Worm (Caenorhabditis elegans): ENCODE results near the gene C27D8.2.

The C27D8.2 gene

DNA sequence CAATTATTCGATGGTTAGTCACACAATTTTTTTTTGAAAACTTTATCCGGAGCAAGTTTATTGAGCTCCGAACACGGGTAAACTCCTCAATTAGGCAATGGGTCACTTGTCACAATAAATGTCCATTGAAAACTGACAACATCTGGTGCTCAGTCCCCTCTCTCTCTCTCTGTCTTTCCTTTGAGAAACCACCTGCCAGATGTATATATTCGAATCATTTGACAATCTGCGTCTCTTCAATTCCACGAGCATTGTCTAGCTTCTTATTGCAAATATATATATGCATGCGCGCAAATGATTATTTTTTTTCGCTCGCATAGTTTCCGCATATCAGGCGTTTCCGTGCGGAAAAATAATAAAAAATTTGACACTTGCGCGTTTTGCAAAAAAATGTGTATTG is 25.2 kb upstream of the C27D8.2 start:
- TF ChIP-seq R02D3.7 (tag; optimal IDR thresholded peaks at IDR 0.05) = no peak
- TF ChIP-seq unc-55 (GFP tag; optimal IDR thresholded peaks at IDR 0.05) = no peak
- TF ChIP-seq nhr-77 (tag; optimal IDR thresholded peaks at IDR 0.05) = no peak
- TF ChIP-seq Y55F3AM.14 (GFP tag; optimal IDR thresholded peaks at IDR 0.05) = no peak
- TF ChIP-seq F13H6.1 (tag; optimal IDR thresholded peaks at IDR 0.05) = no peak
- TF ChIP-seq ztf-1 (GFP tag; conservative IDR thresholded peaks at IDR 0.05) = no peak

DNA sequence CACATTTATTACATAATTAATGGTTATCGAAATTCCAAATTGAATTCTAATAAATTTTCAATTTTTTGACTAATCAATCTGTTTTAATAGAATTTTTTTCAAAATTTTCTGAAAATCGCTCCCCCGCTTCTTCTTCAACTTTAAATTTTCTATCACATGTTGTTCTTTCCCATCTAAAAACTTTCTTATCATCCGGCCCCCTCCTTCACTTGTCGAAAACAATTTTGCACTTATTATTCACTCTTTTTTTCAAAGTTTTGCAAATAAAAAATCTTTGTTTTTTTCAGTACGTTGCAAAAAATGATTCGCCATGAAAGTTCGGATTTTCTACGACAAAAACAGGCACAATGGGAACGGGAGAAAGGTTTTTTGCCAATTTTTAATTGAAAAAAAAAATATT is 22.6 kb upstream of the C27D8.2 start, which contains the start of gene T23B5.3:
TSS of gene T23B5.3 (plus strand) at position 301 of the 400 bp plus-strand sequence.
- TF ChIP-seq gmeb-1 (tag; optimal IDR thresholded peaks at IDR 0.05) (no peak), snpc-4 (tag; optimal IDR thresholded peaks at IDR 0.05) (no peak), alr-1 (tag; optimal IDR thresholded peaks at IDR 0.05) (no peak), blmp-1 (tag; optimal IDR thresholded peaks at IDR 0.05; ENCODE audit: insufficient read depth) (no peak), lin-39 (tag; optimal IDR thresholded peaks at IDR 0.05) (no peak), Y55F3AM.14 (GFP tag; optimal IDR thresholded peaks at IDR 0.05) (no peak), C34F6.9 (tag; optimal IDR thresholded peaks at IDR 0.05) (no peak), mab-5 (tag; optimal IDR thresholded peaks at IDR 0.05) (no peak)

DNA sequence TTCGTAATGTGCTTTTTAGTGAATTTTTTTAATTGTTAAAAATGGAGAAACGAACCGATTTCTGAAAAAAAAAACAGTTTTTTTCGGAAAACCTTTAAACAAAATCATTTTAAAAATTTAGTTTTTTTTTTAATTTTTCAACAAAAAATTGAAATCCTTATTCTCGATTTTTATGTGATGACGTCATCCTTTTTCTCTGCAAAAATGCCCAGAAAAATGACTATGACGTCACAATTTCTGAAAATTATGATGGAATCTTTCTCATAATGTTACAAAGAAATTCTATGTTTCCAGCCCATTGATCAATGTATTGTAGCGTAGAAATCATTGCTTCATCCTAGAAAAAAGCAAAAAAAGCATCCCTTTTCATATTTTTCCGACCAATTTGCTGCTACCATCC is 21.7 kb upstream of the C27D8.2 start:
- TF ChIP-seq unc-55 (GFP tag; optimal IDR thresholded peaks at IDR 0.05) (no peak), ceh-82 (tag; optimal IDR thresholded peaks at IDR 0.05) (no peak), lsy-2 (tag; optimal IDR thresholded peaks at IDR 0.05) (no peak), lin-11 (tag; optimal IDR thresholded peaks at IDR 0.05) (no peak), crh-2 (tag; optimal IDR thresholded peaks at IDR 0.05) (no peak), sma-9 (GFP tag; optimal IDR thresholded peaks at IDR 0.05) (no peak), sma-9 (tag; optimal IDR thresholded peaks at IDR 0.05) (no peak), nhr-21 (tag; optimal IDR thresholded peaks at IDR 0.05) (no peak), unc-39 (tag; optimal IDR thresholded peaks at IDR 0.05) (no peak), Y55F3AM.14 (GFP tag; optimal IDR thresholded peaks at IDR 0.05) (no peak), alr-1 (tag; optimal IDR thresholded peaks at IDR 0.05) (no peak), elt-1 (tag; optimal IDR thresholded peaks at IDR 0.05) (no peak)

DNA sequence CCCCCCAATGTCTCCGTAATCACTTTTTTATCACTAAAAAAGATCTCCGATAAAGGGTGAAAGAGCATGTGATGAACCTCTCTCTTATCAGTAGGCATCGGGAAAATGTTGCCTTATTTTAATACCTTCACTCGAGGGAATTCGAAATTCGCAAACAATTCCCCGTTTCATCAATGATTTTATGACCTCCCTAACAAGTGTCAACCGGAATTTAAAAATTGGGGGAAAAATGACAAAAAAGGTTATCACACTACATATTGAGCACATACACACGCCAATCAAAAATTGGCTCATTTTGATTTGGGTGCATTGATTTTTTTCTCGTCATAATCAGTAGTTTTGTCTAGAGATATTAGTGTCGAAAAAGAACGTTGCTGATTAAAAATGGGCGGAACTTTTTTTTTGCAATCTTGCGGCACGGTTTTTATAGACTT is 21.3 kb upstream of the C27D8.2 start:
- TF ChIP-seq sma-9 (GFP tag; optimal IDR thresholded peaks at IDR 0.05) = peak; percentile 33
- no peak for TF ChIP-seq sma-9 (tag; optimal IDR thresholded peaks at IDR 0.05)
- TF ChIP-seq ama-1 (optimal IDR thresholded peaks at IDR 0.05) = no peak
- no peak for TF ChIP-seq nhr-23 (tag; optimal IDR thresholded peaks at IDR 0.05)
- no peak for TF ChIP-seq mdl-1 (tag; optimal IDR thresholded peaks at IDR 0.05)
- TF ChIP-seq ztf-4 (tag; optimal IDR thresholded peaks at IDR 0.05) = no peak
- TF ChIP-seq crh-2 (tag; optimal IDR thresholded peaks at IDR 0.05) = peak; percentile 4
- no peak for TF ChIP-seq nhr-237 (tag; optimal IDR thresholded peaks at IDR 0.05)
- TF ChIP-seq unc-62 (GFP tag; optimal IDR thresholded peaks at IDR 0.05) = no peak
- no peak for TF ChIP-seq mbf-1 (tag; optimal IDR thresholded peaks at IDR 0.05)
- no peak for TF ChIP-seq nhr-25 (tag; optimal IDR thresholded peaks at IDR 0.05)
- no peak for TF ChIP-seq sma-3 (GFP tag; optimal IDR thresholded peaks at IDR 0.05)
- TF ChIP-seq fos-1 (tag; optimal IDR thresholded peaks at IDR 0.05) = peak; percentile 94
- TF ChIP-seq peb-1 (tag; optimal IDR thresholded peaks at IDR 0.05) = no peak
- no peak for TF ChIP-seq nhr-6 (tag; optimal IDR thresholded peaks at IDR 0.05)
- TF ChIP-seq elt-1 (tag; optimal IDR thresholded peaks at IDR 0.05) = no peak
- TF ChIP-seq lin-13 (GFP tag; optimal IDR thresholded peaks at IDR 0.05) = no peak
- no peak for TF ChIP-seq nhr-129 (tag; optimal IDR thresholded peaks at IDR 0.05)
- no peak for TF ChIP-seq C34F6.9 (tag; optimal IDR thresholded peaks at IDR 0.05)
- TF ChIP-seq R02D3.7 (tag; optimal IDR thresholded peaks at IDR 0.05) = no peak
- no peak for TF ChIP-seq snpc-4 (tag; optimal IDR thresholded peaks at IDR 0.05)
- peak; percentile 7 for TF ChIP-seq egl-27 (tag; optimal IDR thresholded peaks at IDR 0.05)
- no peak for TF ChIP-seq nhr-77 (tag; optimal IDR thresholded peaks at IDR 0.05)
- TF ChIP-seq zag-1 (tag; optimal IDR thresholded peaks at IDR 0.05) = no peak
- no peak for TF ChIP-seq gmeb-1 (tag; optimal IDR thresholded peaks at IDR 0.05)
- TF ChIP-seq F13H6.1 (tag; optimal IDR thresholded peaks at IDR 0.05) = no peak
- no peak for TF ChIP-seq lsy-2 (tag; optimal IDR thresholded peaks at IDR 0.05)
- TF ChIP-seq unc-39 (tag; optimal IDR thresholded peaks at IDR 0.05) = no peak
- TF ChIP-seq ZK546.5 (tag; optimal IDR thresholded peaks at IDR 0.05) = no peak

All from whole organism, L2 larva.